Fruit fly (Drosophila melanogaster) whole organism, embryonic: ENCODE results near the gene CG42534.

Experiments used
- Antp ChIP-seq: fragments of 200-800 bp; sonication (Bioruptor generic); optimal IDR thresholded peaks from 3 replicates; lab custom pipeline; 2016; ENCODE audit warnings: missing biosample characterization, missing genetic modification characterization
- B-H2 ChIP-seq: fragments of 200-800 bp; sonication (Bioruptor generic); optimal IDR thresholded peaks from 2 replicates; lab custom pipeline; 2018; ENCODE audit warnings: missing biosample characterization, mild to moderate bottlenecking, missing genetic modification characterization
- BtbVII ChIP-seq: fragments of 200-800 bp; sonication (Bioruptor generic); optimal IDR thresholded peaks from 3 replicates; lab custom pipeline; 2017; ENCODE audit warnings: missing biosample characterization, mild to moderate bottlenecking, missing genetic modification characterization
- CG10267 ChIP-seq: fragments of 200-800 bp; sonication (Bioruptor generic); optimal IDR thresholded peaks from 2 replicates; lab custom pipeline; 2018; ENCODE audit warnings: missing biosample characterization, mild to moderate bottlenecking, missing genetic modification characterization, moderate library complexity
- CG11723 ChIP-seq: fragments of 200-800 bp; sonication (Bioruptor generic); optimal IDR thresholded peaks from 2 replicates; lab custom pipeline; 2017; ENCODE audit warnings: missing biosample characterization, mild to moderate bottlenecking, missing genetic modification characterization
- CG12744 ChIP-seq: fragments of 200-800 bp; sonication (Bioruptor generic); optimal IDR thresholded peaks from 2 replicates; lab custom pipeline; 2016; ENCODE audit warnings: missing biosample characterization, missing genetic modification characterization
- CG13287 ChIP-seq: fragments of 200-800 bp; sonication (Bioruptor generic); IDR thresholded peaks from 2 replicates; pipeline ENCODE4 v1.3.6; 2022; ENCODE audit warnings: missing biosample characterization, missing genetic modification characterization; ENCODE audit not compliant: partially characterized antibody
- CG2116 ChIP-seq: fragments of 200-800 bp; sonication (Bioruptor generic); optimal IDR thresholded peaks from 3 replicates; lab custom pipeline; 2018; ENCODE audit warnings: missing biosample characterization, mild to moderate bottlenecking, missing genetic modification characterization
- CG2199 ChIP-seq: fragments of 200-800 bp; sonication (Bioruptor generic); IDR thresholded peaks from 3 replicates; pipeline ENCODE4 v1.3.6; 2022; ENCODE audit warnings: missing biosample characterization, missing genetic modification characterization
- CG2678 ChIP-seq: fragments of 200-800 bp; sonication (Bioruptor generic); optimal IDR thresholded peaks from 3 replicates; lab custom pipeline; 2019; ENCODE audit warnings: missing biosample characterization, mild to moderate bottlenecking, missing genetic modification characterization, moderate library complexity
- CG3065 ChIP-seq: fragments of 200-800 bp; sonication (Bioruptor generic); optimal IDR thresholded peaks from 2 replicates; lab custom pipeline; 2016; ENCODE audit warnings: missing biosample characterization, missing genetic modification characterization
- CG31441 ChIP-seq: fragments of 200-800 bp; sonication (Bioruptor generic); IDR thresholded peaks from 2 replicates; pipeline ENCODE4 v1.3.6; 2022; ENCODE audit warnings: missing biosample characterization, missing genetic modification characterization
- CG3163 ChIP-seq: fragments of 200-800 bp; sonication (Bioruptor generic); optimal IDR thresholded peaks from 3 replicates; lab custom pipeline; 2016; ENCODE audit warnings: missing biosample characterization, missing genetic modification characterization
- CG4854 ChIP-seq: fragments of 200-800 bp; sonication (Bioruptor generic); optimal IDR thresholded peaks from 2 replicates; lab custom pipeline; 2016; ENCODE audit warnings: missing biosample characterization, missing genetic modification characterization, inconsistent platforms
- CG5245 ChIP-seq: fragments of 200-800 bp; sonication (Bioruptor generic); optimal IDR thresholded peaks from 3 replicates; lab custom pipeline; 2016; ENCODE audit warnings: missing biosample characterization, missing genetic modification characterization
- CG6813 ChIP-seq: fragments of 200-800 bp; sonication (Bioruptor generic); optimal IDR thresholded peaks from 2 replicates; lab custom pipeline; 2017; ENCODE audit warnings: missing biosample characterization, missing genetic modification characterization, mild to moderate bottlenecking, moderate library complexity, missing genetic modification reagents
- CG7271 ChIP-seq: fragments of 200-800 bp; sonication (Bioruptor generic); optimal IDR thresholded peaks from 2 replicates; lab custom pipeline; 2018; ENCODE audit warnings: missing biosample characterization, mild to moderate bottlenecking, missing genetic modification characterization, moderate library complexity
- CG7556 ChIP-seq: fragments of 200-800 bp; sonication (Bioruptor generic); optimal IDR thresholded peaks from 2 replicates; lab custom pipeline; 2017; ENCODE audit warnings: missing biosample characterization, mild to moderate bottlenecking, missing genetic modification characterization
- CG8359 ChIP-seq: fragments of 200-800 bp; sonication (Bioruptor generic); optimal IDR thresholded peaks from 2 replicates; lab custom pipeline; 2017; ENCODE audit warnings: missing biosample characterization, mild to moderate bottlenecking, missing genetic modification characterization, borderline replicate concordance
- CG9817 ChIP-seq: fragments of 200-800 bp; sonication (Bioruptor generic); optimal IDR thresholded peaks from 2 replicates; lab custom pipeline; 2018; ENCODE audit warnings: missing biosample characterization, mild to moderate bottlenecking, missing genetic modification characterization, moderate library complexity
- Dek ChIP-seq: fragments of 200-800 bp; sonication (Bioruptor generic); optimal IDR thresholded peaks from 3 replicates; lab custom pipeline; 2019; ENCODE audit warnings: missing biosample characterization, mild to moderate bottlenecking, missing genetic modification characterization, moderate library complexity
- Doc3 ChIP-seq: fragments of 200-800 bp; sonication (Bioruptor generic); IDR thresholded peaks from 3 replicates; pipeline ENCODE4 v1.3.6; 2022; ENCODE audit warnings: missing biosample characterization, missing genetic modification characterization; ENCODE audit not compliant: partially characterized antibody
- Ets97D ChIP-seq: fragments of 200-800 bp; sonication (Bioruptor generic); optimal IDR thresholded peaks from 3 replicates; lab custom pipeline; 2016; ENCODE audit warnings: missing biosample characterization, missing genetic modification characterization
- Lhr ChIP-seq: fragments of 200-800 bp; sonication (Bioruptor generic); optimal IDR thresholded peaks from 3 replicates; lab custom pipeline; 2017; ENCODE audit warnings: mild to moderate bottlenecking, missing biosample characterization, missing genetic modification reagents, missing genetic modification characterization
- Opbp ChIP-seq: fragments of 200-800 bp; sonication (Bioruptor generic); IDR thresholded peaks from 3 replicates; pipeline ENCODE4 v1.3.6; 2022; ENCODE audit warnings: missing biosample characterization, missing genetic modification characterization; ENCODE audit not compliant: partially characterized antibody
- PHDP ChIP-seq: fragments of 200-800 bp; sonication (Bioruptor generic); optimal IDR thresholded peaks from 3 replicates; lab custom pipeline; 2018; ENCODE audit warnings: missing biosample characterization, mild to moderate bottlenecking, missing genetic modification characterization, moderate library complexity
- Ptx1 ChIP-seq: fragments of 200-800 bp; sonication (Bioruptor generic); IDR thresholded peaks from 2 replicates; pipeline ENCODE4 v1.3.6; 2022; ENCODE audit warnings: missing biosample characterization, missing genetic modification characterization
- Trl ChIP-seq, 3 experiments: fragments of >200 bp in 2 of 3; fragments of 200-800 bp in 1 of 3; sonication (Bioruptor generic) in 1 of 3; optimal IDR thresholded peaks; 2 replicates in 1 of 3; 3 replicates in 2 of 3; lab custom pipeline; 2016 to 2017; ENCODE audit warnings: missing biosample characterization in 1 of 3, missing genetic modification characterization in 1 of 3
- abd-A ChIP-seq: fragments of 200-800 bp; sonication (Bioruptor generic); optimal IDR thresholded peaks from 3 replicates; lab custom pipeline; 2019; ENCODE audit warnings: missing biosample characterization, mild to moderate bottlenecking, missing genetic modification characterization, moderate library complexity
- ash1 ChIP-seq: fragments of 200-800 bp; sonication (Bioruptor generic); optimal IDR thresholded peaks from 2 replicates; lab custom pipeline; 2018; ENCODE audit warnings: missing biosample characterization, mild to moderate bottlenecking, missing genetic modification characterization
- bigmax ChIP-seq: fragments of 200-800 bp; sonication (Bioruptor generic); optimal IDR thresholded peaks from 2 replicates; lab custom pipeline; 2018; ENCODE audit warnings: missing biosample characterization, mild to moderate bottlenecking, missing genetic modification characterization
- chinmo ChIP-seq: fragments of 200-800 bp; sonication (Bioruptor generic); IDR thresholded peaks from 4 replicates; pipeline ENCODE4 v1.3.6; 2022; ENCODE audit warnings: missing biosample characterization, missing genetic modification characterization; ENCODE audit not compliant: partially characterized antibody
- fd96Cb ChIP-seq: fragments of 200-800 bp; sonication (Bioruptor generic); optimal IDR thresholded peaks from 2 replicates; lab custom pipeline; 2018; ENCODE audit warnings: missing biosample characterization, mild to moderate bottlenecking, missing genetic modification characterization, moderate library complexity
- gt ChIP-seq: fragments of 200-800 bp; sonication (Bioruptor generic); IDR thresholded peaks from 2 replicates; pipeline ENCODE4 v1.3.6; 2022; ENCODE audit warnings: missing biosample characterization, missing genetic modification characterization
- hkb ChIP-seq, 2 experiments: fragments of 200-800 bp in 1 of 2; fragments of >200 bp in 1 of 2; sonication (Bioruptor generic) in 1 of 2; IDR thresholded peaks in 1 of 2; optimal IDR thresholded peaks in 1 of 2; 2 replicates each; pipeline versions ENCODE4 v1.3.6 to Lab custom; 2017 to 2022; ENCODE audit warnings: missing biosample characterization in 1 of 2, missing genetic modification characterization in 1 of 2
- ken ChIP-seq: fragments of 200-800 bp; sonication (Bioruptor generic); IDR thresholded peaks from 3 replicates; pipeline ENCODE4 v1.3.6; 2022; ENCODE audit warnings: missing biosample characterization, missing genetic modification characterization
- nmo ChIP-seq: fragments of 200-800 bp; sonication (Bioruptor generic); optimal IDR thresholded peaks from 2 replicates; lab custom pipeline; 2018; ENCODE audit warnings: missing biosample characterization, mild to moderate bottlenecking, missing genetic modification characterization, moderate library complexity
- onecut ChIP-seq: fragments of 200-800 bp; sonication (Bioruptor generic); IDR thresholded peaks from 2 replicates; pipeline ENCODE4 v1.3.6; 2022; ENCODE audit warnings: missing biosample characterization, missing genetic modification characterization
- psq ChIP-seq: fragments of 200-800 bp; sonication (Bioruptor generic); optimal IDR thresholded peaks from 2 replicates; lab custom pipeline; 2017; ENCODE audit warnings: missing biosample characterization, missing genetic modification characterization
- sisA ChIP-seq: fragments of 200-800 bp; sonication (Bioruptor generic); IDR thresholded peaks from 2 replicates; pipeline ENCODE4 v1.3.6; 2022; ENCODE audit warnings: missing biosample characterization, missing genetic modification characterization
- sr ChIP-seq: fragments of 200-800 bp; sonication (Bioruptor generic); IDR thresholded peaks from 3 replicates; pipeline ENCODE4 v1.3.6; 2022; ENCODE audit warnings: missing biosample characterization, missing genetic modification characterization
- tin ChIP-seq: fragments of 200-800 bp; sonication (Bioruptor generic); optimal IDR thresholded peaks from 3 replicates; lab custom pipeline; 2016; ENCODE audit warnings: missing biosample characterization, missing genetic modification characterization
- toy ChIP-seq: fragments of 200-800 bp; sonication (Bioruptor generic); IDR thresholded peaks from 2 replicates; pipeline ENCODE4 v1.3.6; 2022; ENCODE audit warnings: missing biosample characterization, missing genetic modification characterization
- ttk ChIP-seq: fragments of 200-800 bp; sonication (Bioruptor generic); IDR thresholded peaks from 2 replicates; pipeline ENCODE4 v2.1.2; 2022; ENCODE audit warnings: missing biosample characterization, missing genetic modification characterization
- vnd ChIP-seq: fragments of 200-800 bp; sonication (Bioruptor generic); IDR thresholded peaks from 3 replicates; pipeline ENCODE4 v1.3.6; 2022; ENCODE audit warnings: missing biosample characterization, missing genetic modification characterization; ENCODE audit not compliant: partially characterized antibody
- wdn ChIP-seq: fragments of 200-800 bp; sonication (Bioruptor generic); IDR thresholded peaks from 2 replicates; pipeline ENCODE4 v1.3.6; 2022; ENCODE audit warnings: missing biosample characterization, missing genetic modification characterization
- wor ChIP-seq: fragments of 200-800 bp; sonication (Bioruptor generic); IDR thresholded peaks from 2 replicates; pipeline ENCODE4 v1.3.6; 2022; ENCODE audit warnings: missing biosample characterization, missing genetic modification characterization
- yki ChIP-seq: fragments of >200 bp; optimal IDR thresholded peaks from 3 replicates; lab custom pipeline; 2018

The CG42534 gene

DNA sequence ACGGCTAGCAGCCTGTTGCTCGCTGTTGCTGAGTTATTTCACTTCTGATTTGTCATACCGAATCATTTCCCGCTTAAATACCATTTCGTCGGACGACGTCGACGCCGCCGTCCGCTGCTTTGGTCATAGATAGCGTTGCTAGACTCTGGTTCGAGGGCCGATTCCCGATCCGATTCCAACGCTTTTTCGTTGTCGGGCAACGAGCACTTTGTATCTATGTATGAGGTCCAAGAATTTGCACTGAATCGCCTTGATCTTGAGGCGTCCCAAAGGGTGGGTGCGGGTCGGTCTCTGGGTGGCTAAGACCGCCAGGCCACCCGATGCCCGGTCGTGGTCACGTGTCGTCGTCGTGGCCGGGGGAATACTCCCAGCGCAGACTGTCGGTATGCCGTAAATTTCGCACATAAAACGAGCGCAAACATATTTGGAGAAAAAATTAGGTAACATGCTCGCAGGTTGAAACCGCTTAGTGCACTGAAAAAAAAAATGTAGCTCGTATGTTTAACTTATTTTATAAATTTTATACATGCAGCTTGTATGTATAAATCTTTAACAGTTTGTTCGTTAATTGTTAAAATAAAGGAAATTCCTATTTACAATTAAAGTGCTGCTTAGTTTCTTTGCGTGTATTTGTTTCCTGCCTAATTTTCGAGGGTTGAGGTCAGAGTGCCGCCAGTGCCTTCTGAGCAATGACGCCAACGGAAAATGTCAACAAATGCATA is 48.1 kb upstream of the CG42534 start, which contains the start of gene CG3348 (continued):
- no peak for TF ChIP-seq CG13287 (GFP tag; lab: Robert Waterston, UW)
- peak; percentile 80 for TF ChIP-seq PHDP (tag; lab: Kevin White, UChicago)
- TF ChIP-seq chinmo (GFP tag; lab: Robert Waterston, UW) = no peak
- TF ChIP-seq vnd (GFP tag; lab: Robert Waterston, UW) = no peak
- TF ChIP-seq CG4854 (GFP tag; lab: Kevin White, UChicago) = no peak
- peak; percentile 6 for TF ChIP-seq Ets97D (GFP tag; lab: Kevin White, UChicago)
- TF ChIP-seq sisA = peak; percentile 66
- TF ChIP-seq wdn (GFP tag; lab: Robert Waterston, UW) = peak; percentile 71
- TF ChIP-seq Lhr (GFP tag; lab: Kevin White, UChicago) = no peak
- TF ChIP-seq Ptx1 (GFP tag; lab: Robert Waterston, UW) = peak; percentile 65
- TF ChIP-seq Doc3 (GFP tag; lab: Robert Waterston, UW) = no peak
- TF ChIP-seq CG2678 (tag; lab: Kevin White, UChicago) = peak; percentile 87
- TF ChIP-seq onecut (GFP tag; lab: Robert Waterston, UW) = peak; percentile 52; the same call in 1 of the 2 replicates
- TF ChIP-seq CG10267 (tag; lab: Kevin White, UChicago) = peak; percentile 53
- peak; percentile 72 for TF ChIP-seq Dek (tag; lab: Kevin White, UChicago)
- no peak for TF ChIP-seq Opbp
- no peak for TF ChIP-seq psq
- TF ChIP-seq ash1 (GFP tag; lab: Kevin White, UChicago) = no peak
- peak; percentile 73 for TF ChIP-seq nmo
- no peak for TF ChIP-seq CG8359 (GFP tag; lab: Kevin White, UChicago)
- TF ChIP-seq BtbVII (GFP tag; lab: Kevin White, UChicago) = peak; percentile 67
- no peak for TF ChIP-seq CG2116
- no peak for TF ChIP-seq hkb (optimal IDR thresholded peaks at IDR 0.05; lab: Kevin White, UChicago)
- peak; percentile 68 for TF ChIP-seq hkb (GFP tag; IDR thresholded peaks at IDR 0.05; lab: Robert Waterston, UW)
- no peak for TF ChIP-seq yki (lab: Kevin White, UChicago)
- peak; percentile 59 for TF ChIP-seq CG31441 (GFP tag; lab: Robert Waterston, UW)
- peak; percentile 50 for TF ChIP-seq CG5245
- TF ChIP-seq CG6813 (GFP tag; lab: Kevin White, UChicago) = no peak
- peak; percentile 82 for TF ChIP-seq CG9817 (tag; lab: Kevin White, UChicago)
- peak; percentile 62 for TF ChIP-seq toy (GFP tag; lab: Robert Waterston, UW)
- TF ChIP-seq CG7271 (tag; lab: Kevin White, UChicago) = peak; percentile 23
- TF ChIP-seq wor (GFP tag; lab: Robert Waterston, UW) = 0 out of 2 replicates have a peak, but pooled peaks have one; percentile 16
- TF ChIP-seq ken (GFP tag; lab: Robert Waterston, UW) = no peak
- TF ChIP-seq abd-A (tag; lab: Kevin White, UChicago) = no peak
- TF ChIP-seq CG3065 (GFP tag; lab: Kevin White, UChicago) = peak; percentile 9
- TF ChIP-seq B-H2 (GFP tag; lab: Kevin White, UChicago) = peak; percentile 70
- TF ChIP-seq CG12744 (GFP tag; lab: Kevin White, UChicago) = peak; percentile 42
- TF ChIP-seq gt (GFP tag; lab: Robert Waterston, UW) = no peak
- no peak for TF ChIP-seq CG3163 (GFP tag; lab: Kevin White, UChicago)
- TF ChIP-seq ttk (GFP tag; lab: Robert Waterston, UW) = peak; percentile 63
- peak; percentile 61 for TF ChIP-seq tin (GFP tag; lab: Kevin White, UChicago)
- peak; percentile 72 for TF ChIP-seq CG7556 (GFP tag; lab: Kevin White, UChicago)
- TF ChIP-seq CG2199 = no peak
- TF ChIP-seq Antp (GFP tag; lab: Kevin White, UChicago) = peak; percentile 4
- peak; percentile 35 for TF ChIP-seq CG11723 (GFP tag; lab: Kevin White, UChicago)
- no peak for TF ChIP-seq bigmax (GFP tag; lab: Kevin White, UChicago)
- no peak for TF ChIP-seq Trl (optimal IDR thresholded peaks at IDR 0.05; lab: Kevin White, UChicago)
- TF ChIP-seq Trl (GFP tag; optimal IDR thresholded peaks at IDR 0.05; lab: Kevin White, UChicago) = peak; percentile 20
- TF ChIP-seq fd96Cb (tag; lab: Kevin White, UChicago) = peak; percentile 41
- no peak for TF ChIP-seq sr (GFP tag; lab: Robert Waterston, UW)
